ENCODE assay signal across 4 fruit fly cellular contexts in genomic region chr3L:12523941-12524340, dm6.
TF ChIP-seq lines count a peak whose summit lies in the region.

Gene ver (plus strand): TSS chr3L:12523987.
Gene Gcn5 (minus strand): TSS chr3L:12524014.

TF ChIP-seq in whole organism, adult, 20 proteins besides CTCF, POLR2A, EP300 and RAD21 (continued from another document):
- TF ChIP-seq CG7045 (GFP tag; optimal IDR thresholded peaks at IDR 0.05; lab: Kevin White, UChicago) (peak; percentile 99), CG1620 (GFP tag; optimal IDR thresholded peaks at IDR 0.05; lab: Kevin White, UChicago) (peak; percentile 97)
TF ChIP-seq in whole organism, adult: peak in this region for 18.

TF ChIP-seq in whole organism, embryonic, 481 proteins besides CTCF, POLR2A, EP300 and RAD21 (continued from another document and continues in another):
- TF ChIP-seq CG8359 (GFP tag; optimal IDR thresholded peaks at IDR 0.05; lab: Kevin White, UChicago; ENCODE audit: borderline replicate concordance) (peak; percentile 60), C15 (GFP tag; IDR thresholded peaks at IDR 0.05; lab: Robert Waterston, UW) (peak; percentile 87; the same call in 2 of the 3 replicates), CG1603 (tag; optimal IDR thresholded peaks at IDR 0.05; lab: Kevin White, UChicago) (peak; percentile 89), Dfd (GFP tag; optimal IDR thresholded peaks at IDR 0.05; lab: Kevin White, UChicago) (no peak), stc (GFP tag; IDR thresholded peaks at IDR 0.05; lab: Robert Waterston, UW) (peak; percentile 93), gro (GFP tag; optimal IDR thresholded peaks at IDR 0.05; lab: Kevin White, UChicago) (peak; percentile 56), Lpt (GFP tag; optimal IDR thresholded peaks at IDR 0.05; lab: Kevin White, UChicago) (no peak), CG3281 (GFP tag; optimal IDR thresholded peaks at IDR 0.05; lab: Kevin White, UChicago) (peak; percentile 96), Sox100B (GFP tag; optimal IDR thresholded peaks at IDR 0.05; lab: Kevin White, UChicago) (peak; percentile 91), run (tag; optimal IDR thresholded peaks at IDR 0.05; lab: Kevin White, UChicago) (peak; percentile 75), CG6689 (GFP tag; IDR thresholded peaks at IDR 0.05; lab: Robert Waterston, UW) (peak; percentile 95), Oli (tag; optimal IDR thresholded peaks at IDR 0.05; lab: Kevin White, UChicago) (peak; percentile 90), sqz (GFP tag; optimal IDR thresholded peaks at IDR 0.05; lab: Kevin White, UChicago) (peak; percentile 86), CG3407 (GFP tag; optimal IDR thresholded peaks at IDR 0.05; lab: Kevin White, UChicago) (peak; percentile 75), CG3163 (GFP tag; optimal IDR thresholded peaks at IDR 0.05; lab: Kevin White, UChicago) (peak; percentile 51), ro (GFP tag; IDR thresholded peaks at IDR 0.05; lab: Robert Waterston, UW) (peak; percentile 68; the same call in 1 of the 2 replicates), CG6272 (GFP tag; IDR thresholded peaks at IDR 0.05; lab: Robert Waterston, UW) (peak; percentile 94), Sox102F (GFP tag; optimal IDR thresholded peaks at IDR 0.05; lab: Kevin White, UChicago) (peak; percentile 95), trem (tag; optimal IDR thresholded peaks at IDR 0.05; lab: Kevin White, UChicago) (peak; percentile 100), D19A (tag; optimal IDR thresholded peaks at IDR 0.05; lab: Kevin White, UChicago) (peak; percentile 84), Xbp1 (GFP tag; optimal IDR thresholded peaks at IDR 0.05; lab: Kevin White, UChicago) (peak; percentile 94), al (GFP tag; IDR thresholded peaks at IDR 0.05; lab: Robert Waterston, UW) (peak; percentile 93), CG14860 (GFP tag; IDR thresholded peaks at IDR 0.05; lab: Robert Waterston, UW; ENCODE audit: partially characterized antibody) (no peak), CG6791 (GFP tag; IDR thresholded peaks at IDR 0.05; lab: Robert Waterston, UW; ENCODE audit: partially characterized antibody) (no peak), CG30403 (GFP tag; optimal IDR thresholded peaks at IDR 0.05; lab: Kevin White, UChicago) (peak; percentile 93), CG8290 (GFP tag; optimal IDR thresholded peaks at IDR 0.05; lab: Kevin White, UChicago) (peak; percentile 69), CG8290 (tag; optimal IDR thresholded peaks at IDR 0.05; lab: Kevin White, UChicago) (peak; percentile 52 to 83), NfI (GFP tag; optimal IDR thresholded peaks at IDR 0.05; lab: Kevin White, UChicago) (peak; percentile 93), dmrt11E (tag; optimal IDR thresholded peaks at IDR 0.05; lab: Kevin White, UChicago) (peak; percentile 84), HLHmδ (GFP tag; optimal IDR thresholded peaks at IDR 0.05; lab: Kevin White, UChicago) (no peak), CG14014 (GFP tag; IDR thresholded peaks at IDR 0.05; lab: Robert Waterston, UW) (peak; percentile 94), CG15269 (tag; optimal IDR thresholded peaks at IDR 0.05; lab: Kevin White, UChicago) (peak; percentile 95), Chrac-16 (GFP tag; optimal IDR thresholded peaks at IDR 0.05; lab: Kevin White, UChicago) (peak; percentile 86), sug (tag; optimal IDR thresholded peaks at IDR 0.05; lab: Kevin White, UChicago) (peak; percentile 84), hkb (optimal IDR thresholded peaks at IDR 0.05; lab: Kevin White, UChicago) (no peak), hkb (GFP tag; IDR thresholded peaks at IDR 0.05; lab: Robert Waterston, UW) (peak; percentile 96), CG8765 (GFP tag; IDR thresholded peaks at IDR 0.05; lab: Robert Waterston, UW) (peak; percentile 86), Stat92E (GFP tag; optimal IDR thresholded peaks at IDR 0.05; lab: Kevin White, UChicago) (peak in 1 of 3 experiments; percentile 15), CG5245 (GFP tag; optimal IDR thresholded peaks at IDR 0.05; lab: Kevin White, UChicago) (peak; percentile 67), CrebB (tag; optimal IDR thresholded peaks at IDR 0.05; lab: Kevin White, UChicago) (peak; percentile 71), chinmo (GFP tag; IDR thresholded peaks at IDR 0.05; lab: Robert Waterston, UW; ENCODE audit: partially characterized antibody) (no peak), Lhr (GFP tag; optimal IDR thresholded peaks at IDR 0.05; lab: Kevin White, UChicago) (peak; percentile 69)

TF ChIP-seq in whole organism, prepupa, 60 proteins besides CTCF, POLR2A, EP300 and RAD21 (continued from another document):
- TF ChIP-seq achi (GFP tag; optimal IDR thresholded peaks at IDR 0.05; lab: Kevin White, UChicago): peak; percentile 97
- TF ChIP-seq ss (GFP tag; optimal IDR thresholded peaks at IDR 0.05; lab: Kevin White, UChicago): peak; percentile 92
- peak; percentile 96 for TF ChIP-seq CG8119 (GFP tag; IDR thresholded peaks at IDR 0.05; lab: Robert Waterston, UW)
- peak; percentile 98 for TF ChIP-seq Sox102F (GFP tag; optimal IDR thresholded peaks at IDR 0.05; lab: Kevin White, UChicago)
- TF ChIP-seq CG11762 (GFP tag; optimal IDR thresholded peaks at IDR 0.05; lab: Kevin White, UChicago; ENCODE audit: insufficient read depth): peak; percentile 92
- TF ChIP-seq salr (GFP tag; optimal IDR thresholded peaks at IDR 0.05; lab: Kevin White, UChicago): peak; percentile 91 to 95
- peak; percentile 98 for TF ChIP-seq lz (GFP tag; optimal IDR thresholded peaks at IDR 0.05; lab: Kevin White, UChicago)
- TF ChIP-seq eg (GFP tag; IDR thresholded peaks at IDR 0.05; lab: Robert Waterston, UW): peak; percentile 98
- TF ChIP-seq CG1621 (tag; optimal IDR thresholded peaks at IDR 0.05; lab: Kevin White, UChicago): peak; percentile 88
- peak; percentile 98 for TF ChIP-seq vri (GFP tag; optimal IDR thresholded peaks at IDR 0.05; lab: Kevin White, UChicago)
- TF ChIP-seq fd59A (GFP tag; optimal IDR thresholded peaks at IDR 0.05; lab: Kevin White, UChicago): peak; percentile 87
- peak; percentile 92 for TF ChIP-seq CG11902 (GFP tag; optimal IDR thresholded peaks at IDR 0.05; lab: Kevin White, UChicago)
- TF ChIP-seq CG10669 (GFP tag; optimal IDR thresholded peaks at IDR 0.05; lab: Kevin White, UChicago): peak; percentile 94
- TF ChIP-seq dsx (GFP tag; optimal IDR thresholded peaks at IDR 0.05; lab: Kevin White, UChicago; ENCODE audit: poor library complexity, severe bottlenecking): peak; percentile 90
- peak; percentile 98 for TF ChIP-seq esn (GFP tag; optimal IDR thresholded peaks at IDR 0.05; lab: Kevin White, UChicago)
- peak; percentile 97 for TF ChIP-seq CG3919 (GFP tag; optimal IDR thresholded peaks at IDR 0.05; lab: Kevin White, UChicago)
- TF ChIP-seq pdm3 (GFP tag; optimal IDR thresholded peaks at IDR 0.05; lab: Kevin White, UChicago): peak; percentile 98
- peak; percentile 97 for TF ChIP-seq cyc (GFP tag; optimal IDR thresholded peaks at IDR 0.05; lab: Kevin White, UChicago)
- TF ChIP-seq CG4318 (GFP tag; optimal IDR thresholded peaks at IDR 0.05; lab: Kevin White, UChicago): peak; percentile 94
- TF ChIP-seq CG8319 (GFP tag; optimal IDR thresholded peaks at IDR 0.05; lab: Kevin White, UChicago): peak; percentile 95
- peak; percentile 97 for TF ChIP-seq CG34406 (GFP tag; optimal IDR thresholded peaks at IDR 0.05; lab: Kevin White, UChicago)
- peak; percentile 89 for TF ChIP-seq CG7368 (GFP tag; optimal IDR thresholded peaks at IDR 0.05; lab: Kevin White, UChicago)
- TF ChIP-seq net (GFP tag; optimal IDR thresholded peaks at IDR 0.05; lab: Kevin White, UChicago): peak; percentile 97
- TF ChIP-seq fd85E (GFP tag; optimal IDR thresholded peaks at IDR 0.05; lab: Kevin White, UChicago): peak; percentile 72
- TF ChIP-seq CG10631 (GFP tag; optimal IDR thresholded peaks at IDR 0.05; lab: Kevin White, UChicago): peak; percentile 96
- TF ChIP-seq CG9139 (GFP tag; optimal IDR thresholded peaks at IDR 0.05; lab: Kevin White, UChicago): peak; percentile 82
- TF ChIP-seq CG6808 (GFP tag; optimal IDR thresholded peaks at IDR 0.05; lab: Kevin White, UChicago): peak; percentile 91
- TF ChIP-seq Eip93F (GFP tag; optimal IDR thresholded peaks at IDR 0.05; lab: Kevin White, UChicago): peak; percentile 90
- peak; percentile 98 for TF ChIP-seq CG6163 (GFP tag; IDR thresholded peaks at IDR 0.05; lab: Robert Waterston, UW)
- peak; percentile 96 for TF ChIP-seq Gug (GFP tag; IDR thresholded peaks at IDR 0.05; lab: Robert Waterston, UW)
- peak; percentile 94 for TF ChIP-seq CG3032 (tag; optimal IDR thresholded peaks at IDR 0.05; lab: Kevin White, UChicago)
- TF ChIP-seq dac (GFP tag; optimal IDR thresholded peaks at IDR 0.05; lab: Kevin White, UChicago): peak; percentile 88
- TF ChIP-seq Eip78C (GFP tag; lab: Kevin White, UChicago): peak; percentile 99
- peak; percentile 97 for TF ChIP-seq CG31627 (GFP tag; optimal IDR thresholded peaks at IDR 0.05; lab: Kevin White, UChicago)
- peak; percentile 95 for TF ChIP-seq Lpt (GFP tag; optimal IDR thresholded peaks at IDR 0.05; lab: Kevin White, UChicago)
- peak; percentile 99 for TF ChIP-seq svp (GFP tag; lab: Kevin White, UChicago)
- peak; percentile 91 for TF ChIP-seq Ets96B (tag; optimal IDR thresholded peaks at IDR 0.05; lab: Kevin White, UChicago)
- peak; percentile 97 for TF ChIP-seq Met (GFP tag; optimal IDR thresholded peaks at IDR 0.05; lab: Kevin White, UChicago)
- TF ChIP-seq acj6 (GFP tag; optimal IDR thresholded peaks at IDR 0.05; lab: Kevin White, UChicago): peak; percentile 98
- peak; percentile 96 for TF ChIP-seq Eip75B (GFP tag; optimal IDR thresholded peaks at IDR 0.05; lab: Kevin White, UChicago)
- peak; percentile 97 for TF ChIP-seq CG32006 (GFP tag; optimal IDR thresholded peaks at IDR 0.05; lab: Kevin White, UChicago)
TF ChIP-seq in whole organism, prepupa: peak in this region for 60.

TF ChIP-seq in whole organism, wandering third instar larva, 38 proteins besides CTCF, POLR2A, EP300 and RAD21 (continued from another document):
- TF ChIP-seq Hr78 (GFP tag; optimal IDR thresholded peaks at IDR 0.05; lab: Kevin White, UChicago) (no peak), CG9705 (GFP tag; optimal IDR thresholded peaks at IDR 0.05; lab: Kevin White, UChicago) (peak; percentile 97), br (GFP tag; optimal IDR thresholded peaks at IDR 0.05; lab: Kevin White, UChicago) (peak; percentile 97), fru (GFP tag; optimal IDR thresholded peaks at IDR 0.05; lab: Kevin White, UChicago) (peak; percentile 97), h (GFP tag; optimal IDR thresholded peaks at IDR 0.05; lab: Kevin White, UChicago) (peak; percentile 99), Abd-B (GFP tag; optimal IDR thresholded peaks at IDR 0.05; lab: Kevin White, UChicago) (no peak), Rel (GFP tag; optimal IDR thresholded peaks at IDR 0.05; lab: Kevin White, UChicago) (peak; percentile 89), Rel (tag; optimal IDR thresholded peaks at IDR 0.05; lab: Kevin White, UChicago) (peak; percentile 92), jim (GFP tag; optimal IDR thresholded peaks at IDR 0.05; lab: Kevin White, UChicago) (peak; percentile 85), dl (GFP tag; optimal IDR thresholded peaks at IDR 0.05; lab: Kevin White, UChicago; ENCODE audit: insufficient read depth in 1 of 2, partially characterized antibody in 2 of 2) (no peak), Myc (optimal IDR thresholded peaks at IDR 0.05; lab: Kevin White, UChicago) (no peak), dmrt93B (GFP tag; optimal IDR thresholded peaks at IDR 0.05; lab: Kevin White, UChicago) (peak; percentile 96), Hr83 (GFP tag; optimal IDR thresholded peaks at IDR 0.05; lab: Kevin White, UChicago; ENCODE audit: poor library complexity, severe bottlenecking) (peak; percentile 90), ey (GFP tag; optimal IDR thresholded peaks at IDR 0.05; lab: Kevin White, UChicago) (peak; percentile 98), psq (GFP tag; optimal IDR thresholded peaks at IDR 0.05; lab: Kevin White, UChicago) (peak; percentile 97), Dfd (GFP tag; optimal IDR thresholded peaks at IDR 0.05; lab: Kevin White, UChicago) (no peak)
